Worm (Caenorhabditis elegans) whole organism, L1 larva: Measurements from ENCODE around the gene C18G1.9.

Source experiments
- C16A3.4 ChIP-seq: fragments of 150-350 bp; optimal IDR thresholded peaks from 2 replicates; lab custom pipeline; 2014; ENCODE audit warnings: missing biosample characterization, missing genetic modification characterization
- C34B4.2 ChIP-seq: sonication (generic microtip); optimal IDR thresholded peaks from 2 replicates; lab custom pipeline; 2017; ENCODE audit warnings: mild to moderate bottlenecking, missing genetic modification characterization, missing compliant biosample characterization
- F16B12.6 ChIP-seq: fragments of 150-350 bp; optimal IDR thresholded peaks from 2 replicates; lab custom pipeline; 2014; ENCODE audit warnings: missing biosample characterization, missing genetic modification characterization
- aly-2 ChIP-seq: fragments of 150-350 bp; optimal IDR thresholded peaks from 2 replicates; lab custom pipeline; 2014; ENCODE audit warnings: missing biosample characterization, missing genetic modification characterization
- ceh-8 ChIP-seq: fragments of 200-800 bp; sonication (Bioruptor generic); optimal IDR thresholded peaks from 2 replicates; lab custom pipeline; 2018; ENCODE audit warnings: mild to moderate bottlenecking, missing genetic modification characterization, moderate library complexity, missing compliant biosample characterization
- ceh-82 ChIP-seq, 3 experiments: fragments of 150-350 bp in 1 of 3; sonication (generic microtip) in 2 of 3; optimal IDR thresholded peaks; 2 replicates each; lab custom pipeline; 2014 to 2017; ENCODE audit warnings: missing biosample characterization in 3 of 3, missing genetic modification characterization in 3 of 3
- ceh-88 ChIP-seq: fragments of 200-800 bp; sonication (Bioruptor generic); IDR thresholded peaks from 2 replicates; pipeline ENCODE4 v1.3.6; 2022; ENCODE audit warnings: missing genetic modification characterization, missing compliant biosample characterization
- ceh-90 ChIP-seq: sonication (generic microtip); optimal IDR thresholded peaks from 2 replicates; lab custom pipeline; 2016; ENCODE audit warnings: missing genetic modification characterization, missing compliant biosample characterization
- dpl-1 ChIP-seq, 3 experiments: fragments of 150-350 bp in 2 of 3; sonication (generic microtip) in 1 of 3; optimal IDR thresholded peaks; 2 replicates each; lab custom pipeline; 2014 to 2017; ENCODE audit warnings: missing biosample characterization in 3 of 3, missing genetic modification characterization in 3 of 3, missing genetic modification reagents in 3 of 3
- dsc-1 ChIP-seq: sonication (generic microtip); optimal IDR thresholded peaks from 2 replicates; lab custom pipeline; 2016; ENCODE audit warnings: mild to moderate bottlenecking, missing genetic modification characterization, missing compliant biosample characterization
- efl-1 ChIP-seq, 4 experiments: fragments of 150-350 bp; optimal IDR thresholded peaks in 3 of 4; peaks in 1 of 4; 1 replicate in 1 of 4; 2 replicates in 3 of 4; lab custom pipeline; 2014; ENCODE audit warnings: missing biosample characterization in 2 of 4, missing genetic modification characterization in 2 of 4, missing genetic modification reagents in 2 of 4
- efl-3 ChIP-seq: fragments of 200-800 bp; sonication (Bioruptor generic); optimal IDR thresholded peaks from 2 replicates; lab custom pipeline; 2018; ENCODE audit warnings: mild to moderate bottlenecking, missing genetic modification characterization, missing compliant biosample characterization
- egl-13 ChIP-seq: sonication (generic microtip); optimal IDR thresholded peaks from 2 replicates; lab custom pipeline; 2016; ENCODE audit warnings: missing genotype, missing genetic modification reagents, missing genetic modification characterization, missing compliant biosample characterization
- egl-27 ChIP-seq, 2 experiments: fragments of 150-350 bp in 1 of 2; sonication (generic microtip); optimal IDR thresholded peaks; 3 replicates each; lab custom pipeline; 2017 to 2018; ENCODE audit warnings: missing biosample characterization in 2 of 2, missing genetic modification characterization in 2 of 2, missing genetic modification reagents in 2 of 2
- ets-5 ChIP-seq: fragments of 200-800 bp; sonication (Bioruptor generic); IDR thresholded peaks from 2 replicates; pipeline ENCODE4 v1.3.6; 2022; ENCODE audit warnings: missing genetic modification characterization, missing compliant biosample characterization
- fkh-8 ChIP-seq: sonication (generic microtip); optimal IDR thresholded peaks from 2 replicates; lab custom pipeline; 2016; ENCODE audit warnings: mild to moderate bottlenecking, missing genetic modification characterization, missing compliant biosample characterization
- fos-1 ChIP-seq: fragments of 150-350 bp; optimal IDR thresholded peaks from 2 replicates; lab custom pipeline; 2014; ENCODE audit warnings: missing biosample characterization, missing genetic modification characterization
- irx-1 ChIP-seq: sonication (generic microtip); optimal IDR thresholded peaks from 2 replicates; lab custom pipeline; 2016; ENCODE audit warnings: missing genetic modification characterization, missing compliant biosample characterization
- jun-1 ChIP-seq: fragments of 150-350 bp; optimal IDR thresholded peaks from 2 replicates; lab custom pipeline; 2014; ENCODE audit warnings: missing biosample characterization, missing genetic modification reagents, missing genetic modification characterization
- lin-14 ChIP-seq: fragments of 200-800 bp; sonication (Bioruptor generic); optimal IDR thresholded peaks from 2 replicates; lab custom pipeline; 2018; ENCODE audit warnings: mild to moderate bottlenecking, missing genetic modification characterization, moderate library complexity, missing compliant biosample characterization
- lin-15B ChIP-seq: fragments of 150-350 bp; sonication (generic microtip); optimal IDR thresholded peaks from 3 replicates; lab custom pipeline; 2014; ENCODE audit warnings: missing biosample characterization, missing genetic modification characterization
- lin-35 ChIP-seq, 2 experiments: fragments of 150-350 bp; optimal IDR thresholded peaks; 2 replicates each; lab custom pipeline; 2014; ENCODE audit warnings: missing biosample characterization in 2 of 2, missing genetic modification characterization in 2 of 2, missing genetic modification reagents in 2 of 2
- lir-3 ChIP-seq: sonication (generic microtip); optimal IDR thresholded peaks from 2 replicates; lab custom pipeline; 2016; ENCODE audit warnings: mild to moderate bottlenecking, missing genetic modification characterization, moderate library complexity, missing compliant biosample characterization; ENCODE audit not compliant: poor library complexity
- lsy-2 ChIP-seq, 2 experiments: fragments of 150-350 bp; optimal IDR thresholded peaks; 2 replicates each; lab custom pipeline; 2014; ENCODE audit warnings: missing biosample characterization in 2 of 2, missing genetic modification characterization in 2 of 2
- mab-9 ChIP-seq: fragments of 200-800 bp; sonication (Bioruptor generic); IDR thresholded peaks from 2 replicates; pipeline ENCODE4 v1.3.6; 2022; ENCODE audit warnings: missing genetic modification reagents, missing genetic modification characterization, missing compliant biosample characterization
- mef-2 ChIP-seq: fragments of 150-350 bp; optimal IDR thresholded peaks from 2 replicates; lab custom pipeline; 2014; ENCODE audit warnings: missing biosample characterization, missing genetic modification characterization
- mep-1 ChIP-seq: fragments of 150-350 bp; optimal IDR thresholded peaks from 2 replicates; lab custom pipeline; 2014; ENCODE audit warnings: missing biosample characterization, missing genetic modification characterization
- nhr-12 ChIP-seq: sonication (generic microtip); optimal IDR thresholded peaks from 2 replicates; lab custom pipeline; 2017; ENCODE audit warnings: missing biosample characterization, missing genetic modification characterization
- nhr-20 ChIP-seq: sonication (generic microtip); optimal IDR thresholded peaks from 2 replicates; lab custom pipeline; 2016; ENCODE audit warnings: mild to moderate bottlenecking, missing genetic modification characterization, missing compliant biosample characterization
- nhr-28 ChIP-seq: fragments of 150-350 bp; optimal IDR thresholded peaks from 2 replicates; lab custom pipeline; 2014; ENCODE audit warnings: missing biosample characterization, missing genetic modification characterization
- nhr-47 ChIP-seq: sonication (generic microtip); optimal IDR thresholded peaks from 2 replicates; lab custom pipeline; 2016; ENCODE audit warnings: mild to moderate bottlenecking, missing genetic modification characterization, moderate library complexity, missing compliant biosample characterization
- nhr-71 ChIP-seq: sonication (generic microtip); optimal IDR thresholded peaks from 2 replicates; lab custom pipeline; 2016; ENCODE audit warnings: mild to moderate bottlenecking, missing genetic modification characterization, moderate library complexity, missing compliant biosample characterization
- nhr-76 ChIP-seq: sonication (generic microtip); optimal IDR thresholded peaks from 2 replicates; lab custom pipeline; 2017; ENCODE audit warnings: missing biosample characterization, missing genetic modification characterization
- nhr-77 ChIP-seq: fragments of 150-350 bp; optimal IDR thresholded peaks from 2 replicates; lab custom pipeline; 2014; ENCODE audit warnings: missing biosample characterization, missing genetic modification characterization
- nhr-90 ChIP-seq: sonication (generic microtip); optimal IDR thresholded peaks from 2 replicates; lab custom pipeline; 2016; ENCODE audit warnings: mild to moderate bottlenecking, missing genetic modification characterization, missing compliant biosample characterization; ENCODE audit not compliant: poor library complexity
- pax-3 ChIP-seq: fragments of 200-800 bp; sonication (Bioruptor generic); optimal IDR thresholded peaks from 2 replicates; lab custom pipeline; 2018; ENCODE audit warnings: mild to moderate bottlenecking, missing genetic modification characterization, moderate library complexity, missing compliant biosample characterization
- pqm-1 ChIP-seq: sonication (generic microtip); optimal IDR thresholded peaks from 3 replicates; lab custom pipeline; 2017; ENCODE audit warnings: missing biosample characterization, missing genetic modification characterization
- skn-1 ChIP-seq: fragments of 150-350 bp; optimal IDR thresholded peaks from 2 replicates; lab custom pipeline; 2014; ENCODE audit warnings: missing biosample characterization, missing genetic modification characterization
- snu-23 ChIP-seq: sonication (generic microtip); optimal IDR thresholded peaks from 2 replicates; lab custom pipeline; 2016; ENCODE audit warnings: missing genetic modification characterization, missing compliant biosample characterization
- sox-4 ChIP-seq: sonication (generic microtip); optimal IDR thresholded peaks from 2 replicates; lab custom pipeline; 2016; ENCODE audit warnings: missing genetic modification characterization, missing compliant biosample characterization
- swsn-7 ChIP-seq: sonication (generic microtip); optimal IDR thresholded peaks from 2 replicates; lab custom pipeline; 2016; ENCODE audit warnings: missing genetic modification characterization, missing compliant biosample characterization
- tbx-2 ChIP-seq: sonication (generic microtip); optimal IDR thresholded peaks from 2 replicates; lab custom pipeline; 2016; ENCODE audit warnings: missing genetic modification characterization, missing compliant biosample characterization
- unc-86 ChIP-seq: sonication (generic microtip); optimal IDR thresholded peaks from 2 replicates; lab custom pipeline; 2016; ENCODE audit warnings: missing genetic modification characterization, missing compliant biosample characterization
- xbp-1 ChIP-seq: sonication (generic microtip); optimal IDR thresholded peaks from 2 replicates; lab custom pipeline; 2016; ENCODE audit warnings: missing genetic modification characterization, missing compliant biosample characterization
- zag-1 ChIP-seq: fragments of 150-350 bp; optimal IDR thresholded peaks from 2 replicates; lab custom pipeline; 2014; ENCODE audit warnings: missing biosample characterization, missing genetic modification characterization

C18G1.9 gene

DNA sequence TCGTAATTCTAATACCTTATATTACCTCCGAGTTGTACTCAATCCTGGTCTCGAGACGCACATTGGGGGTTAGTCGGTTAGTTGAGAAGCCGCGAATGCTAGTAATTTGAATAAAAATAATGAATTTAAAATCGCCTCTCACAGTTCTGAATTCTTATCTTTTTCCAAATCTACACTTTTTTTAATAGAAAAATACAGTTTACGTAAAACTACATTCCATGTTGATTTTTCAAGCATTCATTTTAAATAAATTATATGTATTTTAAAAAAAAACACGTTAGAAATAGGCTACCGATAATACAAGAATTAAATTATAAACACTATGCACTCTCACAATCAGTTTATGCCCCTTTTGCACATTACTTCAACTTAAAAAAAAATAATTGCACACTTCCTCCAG, at the start of gene C18G1.9:
TSS of gene C18G1.9 (minus strand) at position 101 of the 400 bp plus-strand sequence.
- no peak for TF ChIP-seq pax-3 (tag; lab: Kevin White, UChicago)
- no peak for TF ChIP-seq jun-1
- no peak for TF ChIP-seq sox-4 (tag; lab: Kevin White, UChicago)
- TF ChIP-seq C34B4.2 (tag; lab: Kevin White, UChicago), result no peak
- no peak for TF ChIP-seq skn-1 (tag; lab: Kevin White, UChicago)
- no peak for TF ChIP-seq mep-1 (tag; lab: Kevin White, UChicago)
- TF ChIP-seq nhr-12 (tag; lab: Kevin White, UChicago), result no peak
- no peak for TF ChIP-seq pqm-1
- TF ChIP-seq mef-2, result no peak
- TF ChIP-seq nhr-77 (tag; lab: Kevin White, UChicago), result no peak
- no peak for TF ChIP-seq zag-1
- TF ChIP-seq ceh-88, result no peak
- no peak for TF ChIP-seq lin-14 (GFP tag; lab: Kevin White, UChicago)
- no peak for TF ChIP-seq ceh-8 (GFP tag; lab: Kevin White, UChicago)
- TF ChIP-seq irx-1, result no peak

DNA sequence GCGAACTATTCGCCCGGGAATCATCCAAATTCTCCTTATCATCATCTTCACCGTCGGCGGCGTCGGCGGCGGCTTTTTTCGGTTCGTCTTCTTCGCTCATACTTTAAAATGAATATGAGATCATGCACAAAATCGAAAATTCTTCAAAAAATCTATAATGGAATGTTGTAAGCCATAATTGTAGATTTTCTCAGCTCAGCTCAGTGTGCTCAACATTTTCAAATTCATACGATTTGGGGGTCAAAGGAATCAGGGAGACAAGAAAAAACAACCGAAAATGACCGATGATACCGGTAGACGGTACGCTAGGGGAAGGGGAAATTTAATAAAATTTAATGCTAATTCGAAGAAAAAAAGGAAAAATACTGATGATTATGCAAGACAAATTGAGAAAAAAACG, 49.0 kb upstream of the C18G1.9 start, which contains the start of gene ccep-97:
TSS of gene ccep-97 (minus strand) at position 101 of the 400 bp plus-strand sequence.
- no peak for TF ChIP-seq nhr-90
- TF ChIP-seq, all 84 proteins: peak for 0

DNA sequence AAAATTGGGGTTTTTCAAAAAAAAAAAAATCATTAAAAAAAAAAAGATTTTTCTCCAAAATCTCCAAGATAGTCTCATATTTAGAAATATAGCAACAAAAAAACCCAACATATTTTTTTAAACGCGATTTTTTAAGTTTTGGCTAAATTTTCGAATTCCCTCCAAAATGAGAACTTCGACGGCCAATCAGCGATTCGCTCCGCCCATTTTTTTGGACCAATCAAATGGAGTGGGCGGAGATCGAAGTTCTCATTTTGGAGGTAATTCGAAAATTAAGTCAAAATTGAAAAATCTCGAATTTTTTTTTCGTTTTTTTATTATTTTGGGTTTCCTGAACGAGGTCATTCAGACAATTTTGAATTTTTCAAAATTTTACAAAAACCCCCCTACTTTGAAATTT, 44.3 kb upstream of the C18G1.9 start:
- no peak for TF ChIP-seq efl-1 (optimal IDR thresholded peaks at IDR 0.05; lab: Kevin White, UChicago)
- peak in 1 of 2 experiments; percentile 18 for TF ChIP-seq efl-1 (GFP tag; optimal IDR thresholded peaks at IDR 0.05 in 1 of 2; lab: Kevin White, UChicago)
- no peak for TF ChIP-seq ceh-8 (GFP tag; lab: Kevin White, UChicago)
- TF ChIP-seq, all 84 proteins: peak for 1

DNA sequence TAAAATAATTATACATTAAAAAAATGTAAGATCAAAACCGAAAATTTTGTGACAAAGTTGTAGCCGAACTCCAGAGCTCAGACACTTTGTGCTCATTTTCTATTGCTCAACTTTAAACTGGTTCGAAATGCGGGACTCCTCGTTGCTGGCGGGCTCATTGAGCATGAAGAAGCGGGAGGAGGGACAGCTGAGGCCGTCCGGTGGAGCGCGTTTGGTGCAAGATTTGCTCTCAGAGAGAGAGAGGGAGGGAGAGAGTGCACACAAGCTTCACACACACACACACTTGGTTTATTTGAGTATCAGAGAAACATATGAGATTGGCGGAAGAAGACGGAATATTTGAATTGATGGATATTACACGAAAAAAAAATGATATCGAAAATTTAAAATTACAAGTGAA, 41.1 kb upstream of the C18G1.9 start:
- TF ChIP-seq nhr-47 (tag; lab: Kevin White, UChicago) (peak; percentile 21), mep-1 (tag; lab: Kevin White, UChicago) (peak; percentile 14), unc-86 (tag; lab: Kevin White, UChicago) (peak; percentile 19), xbp-1 (peak; percentile 1), nhr-20 (tag; lab: Kevin White, UChicago) (peak; percentile 30), lir-3 (tag; lab: Kevin White, UChicago) (no peak), swsn-7 (tag; lab: Kevin White, UChicago) (peak; percentile 42), ets-5 (GFP tag; lab: Robert Waterston, UW) (no peak), mab-9 (no peak), F16B12.6 (tag; lab: Kevin White, UChicago) (peak; percentile 2), dsc-1 (tag; lab: Kevin White, UChicago) (peak; percentile 44), nhr-77 (tag; lab: Kevin White, UChicago) (no peak), tbx-2 (tag; lab: Kevin White, UChicago) (no peak), fkh-8 (peak; percentile 69), egl-13 (tag; lab: Kevin White, UChicago) (peak; percentile 32), C16A3.4 (tag; lab: Kevin White, UChicago) (no peak), dpl-1 (GFP tag; optimal IDR thresholded peaks at IDR 0.05; lab: Kevin White, UChicago) (peak in 1 of 3 experiments; percentile 51), lin-35 (GFP tag; optimal IDR thresholded peaks at IDR 0.05; lab: Kevin White, UChicago) (peak in 1 of 2 experiments; percentile 62), nhr-28 (no peak), efl-1 (optimal IDR thresholded peaks at IDR 0.05; lab: Kevin White, UChicago) (peak; percentile 41 to 51), efl-1 (GFP tag; optimal IDR thresholded peaks at IDR 0.05 in 1 of 2; lab: Kevin White, UChicago) (peak; percentile 42 to 80), lin-15B (tag; lab: Kevin White, UChicago) (peak; percentile 47), lin-14 (GFP tag; lab: Kevin White, UChicago) (peak; percentile 85), ceh-88 (no peak), aly-2 (tag; lab: Kevin White, UChicago) (peak; percentile 14), snu-23 (peak; percentile 55), lsy-2 (tag; optimal IDR thresholded peaks at IDR 0.05; lab: Kevin White, UChicago) (peak in 1 of 2 experiments; percentile 65), sox-4 (tag; lab: Kevin White, UChicago) (no peak), ceh-90 (tag; lab: Kevin White, UChicago) (no peak), skn-1 (tag; lab: Kevin White, UChicago) (peak; percentile 27), nhr-71 (tag; lab: Kevin White, UChicago) (peak; percentile 58), ceh-82 (tag; optimal IDR thresholded peaks at IDR 0.05; lab: Kevin White, UChicago) (peak in 2 of 3 experiments; percentile 13 to 65), fos-1 (tag; lab: Kevin White, UChicago) (no peak), nhr-76 (no peak), efl-3 (no peak), egl-27 (tag; optimal IDR thresholded peaks at IDR 0.05; lab: Kevin White, UChicago) (no peak)
